Worm (Caenorhabditis elegans): Measurements from ENCODE around the gene T13C2.2.
A peak's percentile ranks its signal among the peaks of the same experiment; 100 is the strongest.

Gene T13C2.2

ce11 chrII:6845006-6845459 is 53.0 kb downstream of the T13C2.2 start:
- TF ChIP-seq ceh-40 (GFP tag; IDR thresholded peaks at IDR 0.05) (no peak), C17E4.6 (GFP tag; IDR thresholded peaks at IDR 0.05) (no peak), madf-6 (GFP tag; IDR thresholded peaks at IDR 0.05) (no peak), Y67H2A.10 (GFP tag; conservative IDR thresholded peaks at IDR 0.05) (no peak), lin-35 (GFP tag; optimal IDR thresholded peaks at IDR 0.05) (no peak), F37B4.10 (GFP tag; IDR thresholded peaks at IDR 0.05) (no peak), F49E8.2 (tag; optimal IDR thresholded peaks at IDR 0.05; ENCODE audit: insufficient read depth) (no peak), lin-40 (tag; optimal IDR thresholded peaks at IDR 0.05) (no peak), cebp-2 (GFP tag; IDR thresholded peaks at IDR 0.05) (no peak), rpc-1 (optimal IDR thresholded peaks at IDR 0.05) (no peak), rpc-1 (tag; optimal IDR thresholded peaks at IDR 0.05) (no peak), lin-26 (GFP tag; IDR thresholded peaks at IDR 0.05) (no peak), let-607 (tag; optimal IDR thresholded peaks at IDR 0.05) (no peak)

ce11 chrII:6846723-6847122 is 54.7 kb downstream of the T13C2.2 start:
- no peak for TF ChIP-seq nhr-27 (tag; optimal IDR thresholded peaks at IDR 0.05)
- no peak for TF ChIP-seq D2030.7 (GFP tag; IDR thresholded peaks at IDR 0.05)
- no peak for TF ChIP-seq ztf-25 (GFP tag; IDR thresholded peaks at IDR 0.05)
- peak; percentile 10 for TF ChIP-seq repo-1 (tag; optimal IDR thresholded peaks at IDR 0.05)
- TF ChIP-seq C06A6.2 (GFP tag; conservative IDR thresholded peaks at IDR 0.05), result no peak
- no peak for TF ChIP-seq lin-35 (GFP tag; optimal IDR thresholded peaks at IDR 0.05)
- TF ChIP-seq ztf-6 (GFP tag; IDR thresholded peaks at IDR 0.05), result no peak
- peak; percentile 91 for TF ChIP-seq zfh-2 (GFP tag; conservative IDR thresholded peaks at IDR 0.05)
- peak; percentile 47; the same call in 1 of the 2 replicates for TF ChIP-seq egrh-3 (GFP tag; IDR thresholded peaks at IDR 0.05)
- TF ChIP-seq nfyb-1 (GFP tag; IDR thresholded peaks at IDR 0.05), result 0 out of 2 replicates have a peak, but pooled peaks have one; percentile 26

- TF ChIP-seq somi-1 (GFP tag; optimal IDR thresholded peaks at IDR 0.05) (peak; percentile 20), nhr-80 (tag; optimal IDR thresholded peaks at IDR 0.05) (peak; percentile 51), Y79H2A.3 (GFP tag; conservative IDR thresholded peaks at IDR 0.05) (0 out of 2 replicates have a peak, but pooled peaks have one; percentile 34), snpc-3.4 (tag; optimal IDR thresholded peaks at IDR 0.05) (no peak), hmg-1.2 (GFP tag; IDR thresholded peaks at IDR 0.05) (peak; percentile 31; the same call in 1 of the 2 replicates), him-1 (tag; optimal IDR thresholded peaks at IDR 0.05) (peak; percentile 30), Y56A3A.18 (GFP tag; IDR thresholded peaks at IDR 0.05) (0 out of 2 replicates have a peak, but pooled peaks have one; percentile 7), cebp-1 (GFP tag; IDR thresholded peaks at IDR 0.05) (no peak), cebp-1 (tag; optimal IDR thresholded peaks at IDR 0.05) (peak; percentile 21), dox-1 (GFP tag; IDR thresholded peaks at IDR 0.05) (0 out of 2 replicates have a peak, but pooled peaks have one; percentile 19), lin-26 (GFP tag; IDR thresholded peaks at IDR 0.05) (0 out of 2 replicates have a peak, but pooled peaks have one; percentile 40), let-607 (tag; optimal IDR thresholded peaks at IDR 0.05) (peak in 1 of 2 experiments; percentile 16), attf-5 (GFP tag; optimal IDR thresholded peaks at IDR 0.05) (peak; percentile 4), lin-40 (tag; optimal IDR thresholded peaks at IDR 0.05) (peak; percentile 53), nfyb-1 (GFP tag; IDR thresholded peaks at IDR 0.05) (0 out of 2 replicates have a peak, but pooled peaks have one; percentile 23), Y95B8A.8 (GFP tag; IDR thresholded peaks at IDR 0.05) (0 out of 2 replicates have a peak, but pooled peaks have one; percentile 23), mes-4 (tag; optimal IDR thresholded peaks at IDR 0.05) (no peak), ccch-3 (GFP tag; optimal IDR thresholded peaks at IDR 0.05) (no peak), ztf-6 (GFP tag; IDR thresholded peaks at IDR 0.05) (no peak)
Observed at ce11 chrII:6847917-6848379, 56.0 kb downstream of the T13C2.2 start, which contains the start of gene tbc-6. TSS of gene tbc-6 (plus strand) at chrII:6848124.
